Worm (Caenorhabditis elegans): ENCODE results near the gene Y73F4A.2.

- no peak for TF ChIP-seq T22C8.4 (GFP tag; IDR thresholded peaks at IDR 0.05)
- TF ChIP-seq cog-1 (tag; optimal IDR thresholded peaks at IDR 0.05) = no peak
- no peak for TF ChIP-seq flt-1 (GFP tag; IDR thresholded peaks at IDR 0.05)
- no peak for TF ChIP-seq ref-1 (GFP tag; conservative IDR thresholded peaks at IDR 0.05)
- no peak for TF ChIP-seq ztf-23 (GFP tag; IDR thresholded peaks at IDR 0.05)
- no peak for TF ChIP-seq tab-1 (GFP tag; IDR thresholded peaks at IDR 0.05)
- no peak for TF ChIP-seq klf-2 (GFP tag; conservative IDR thresholded peaks at IDR 0.05)
- no peak for TF ChIP-seq med-1 (GFP tag; optimal IDR thresholded peaks at IDR 0.05; ENCODE audit: insufficient read depth)
Observed at ce11 chrIV:9010257-9010656, 32.9 kb downstream of the Y73F4A.2 start, which contains the start of gene C53D6.11.

Data from whole organism, midembryonic.